Fruit fly (Drosophila melanogaster) whole organism, embryonic: ENCODE results near the gene Mgat4b.

Experiments
- CG10431 ChIP-seq: fragments of 200-800 bp; sonication (Bioruptor generic); optimal IDR thresholded peaks from 3 replicates; lab custom pipeline; 2018; ENCODE audit warnings: missing biosample characterization, mild to moderate bottlenecking, missing genetic modification characterization
- CG10462 ChIP-seq: fragments of 200-800 bp; sonication (Bioruptor generic); optimal IDR thresholded peaks from 2 replicates; lab custom pipeline; 2016; ENCODE audit warnings: missing biosample characterization, missing genetic modification characterization
- CG1233 ChIP-seq: fragments of 200-800 bp; sonication (Bioruptor generic); optimal IDR thresholded peaks from 4 replicates; lab custom pipeline; 2018; ENCODE audit warnings: missing biosample characterization, mild to moderate bottlenecking, missing genetic modification characterization
- CG12769 ChIP-seq: fragments of 200-800 bp; sonication (Bioruptor generic); optimal IDR thresholded peaks from 2 replicates; lab custom pipeline; 2019; ENCODE audit warnings: missing biosample characterization, mild to moderate bottlenecking, missing genetic modification characterization, moderate library complexity
- CG15269 ChIP-seq: fragments of 200-800 bp; sonication (Bioruptor generic); optimal IDR thresholded peaks from 2 replicates; lab custom pipeline; 2018; ENCODE audit warnings: missing biosample characterization, mild to moderate bottlenecking, missing genetic modification characterization, moderate library complexity
- CG18619 ChIP-seq: fragments of 200-800 bp; sonication (Bioruptor generic); optimal IDR thresholded peaks from 3 replicates; lab custom pipeline; 2017; ENCODE audit warnings: missing biosample characterization, mild to moderate bottlenecking, missing genetic modification characterization
- CG2116 ChIP-seq: fragments of 200-800 bp; sonication (Bioruptor generic); optimal IDR thresholded peaks from 3 replicates; lab custom pipeline; 2018; ENCODE audit warnings: missing biosample characterization, mild to moderate bottlenecking, missing genetic modification characterization
- CG2678 ChIP-seq: fragments of 200-800 bp; sonication (Bioruptor generic); optimal IDR thresholded peaks from 3 replicates; lab custom pipeline; 2019; ENCODE audit warnings: missing biosample characterization, mild to moderate bottlenecking, missing genetic modification characterization, moderate library complexity
- CG30020 ChIP-seq: fragments of 200-800 bp; optimal IDR thresholded peaks from 2 replicates; lab custom pipeline; 2019; ENCODE audit warnings: missing biosample characterization, mild to moderate bottlenecking, missing genetic modification characterization, moderate library complexity
- CG3065 ChIP-seq: fragments of 200-800 bp; sonication (Bioruptor generic); optimal IDR thresholded peaks from 2 replicates; lab custom pipeline; 2016; ENCODE audit warnings: missing biosample characterization, missing genetic modification characterization
- CG31224 ChIP-seq: fragments of 200-800 bp; sonication (Bioruptor generic); IDR thresholded peaks from 2 replicates; pipeline ENCODE4 v1.3.6; 2022; ENCODE audit warnings: missing biosample characterization, missing genetic modification characterization
- CG31365 ChIP-seq: fragments of 200-800 bp; sonication (Bioruptor generic); optimal IDR thresholded peaks from 2 replicates; lab custom pipeline; 2018; ENCODE audit warnings: missing biosample characterization, mild to moderate bottlenecking, missing genetic modification characterization
- CG32532 ChIP-seq: fragments of 200-800 bp; sonication (Bioruptor generic); IDR thresholded peaks from 2 replicates; pipeline ENCODE4 v1.3.6; 2022; ENCODE audit warnings: missing biosample characterization, missing genetic modification characterization
- CG33557 ChIP-seq: fragments of 200-800 bp; sonication (Bioruptor generic); optimal IDR thresholded peaks from 2 replicates; lab custom pipeline; 2019; ENCODE audit warnings: missing biosample characterization, mild to moderate bottlenecking, missing genetic modification characterization, moderate library complexity
- CG4328 ChIP-seq: fragments of 200-800 bp; sonication (Bioruptor generic); optimal IDR thresholded peaks from 3 replicates; lab custom pipeline; 2017; ENCODE audit warnings: missing biosample characterization, missing genetic modification reagents, missing genetic modification characterization
- CG4854 ChIP-seq: fragments of 200-800 bp; sonication (Bioruptor generic); optimal IDR thresholded peaks from 2 replicates; lab custom pipeline; 2016; ENCODE audit warnings: missing biosample characterization, missing genetic modification characterization, inconsistent platforms
- CG6813 ChIP-seq: fragments of 200-800 bp; sonication (Bioruptor generic); optimal IDR thresholded peaks from 2 replicates; lab custom pipeline; 2017; ENCODE audit warnings: missing biosample characterization, missing genetic modification characterization, mild to moderate bottlenecking, moderate library complexity, missing genetic modification reagents
- Chrac-16 ChIP-seq: fragments of 200-800 bp; sonication (Bioruptor generic); optimal IDR thresholded peaks from 3 replicates; lab custom pipeline; 2016; ENCODE audit warnings: missing biosample characterization, missing genetic modification characterization
- CrebB ChIP-seq: fragments of 200-800 bp; sonication (Bioruptor generic); optimal IDR thresholded peaks from 3 replicates; lab custom pipeline; 2018; ENCODE audit warnings: missing biosample characterization, mild to moderate bottlenecking, missing genetic modification characterization
- Deaf1 ChIP-seq: fragments of 200-800 bp; optimal IDR thresholded peaks from 3 replicates; lab custom pipeline; 2019; ENCODE audit warnings: missing biosample characterization, mild to moderate bottlenecking, missing genetic modification characterization, moderate library complexity
- Fer3 ChIP-seq: fragments of 200-800 bp; sonication (Bioruptor generic); optimal IDR thresholded peaks from 2 replicates; lab custom pipeline; 2018; ENCODE audit warnings: missing biosample characterization, mild to moderate bottlenecking, missing genetic modification characterization, moderate library complexity
- Hey ChIP-seq: fragments of 200-800 bp; sonication (Bioruptor generic); optimal IDR thresholded peaks from 3 replicates; lab custom pipeline; 2018; ENCODE audit warnings: missing biosample characterization, mild to moderate bottlenecking, missing genetic modification characterization
- Lim3 ChIP-seq: fragments of 200-800 bp; sonication (Bioruptor generic); IDR thresholded peaks from 2 replicates; pipeline ENCODE4 v1.3.6; 2022; ENCODE audit warnings: missing biosample characterization, missing genetic modification characterization
- Med ChIP-seq: fragments of 200-800 bp; sonication (Bioruptor generic); peaks from one replicate; lab custom pipeline; 2016; ENCODE audit warnings: missing biosample characterization, missing genetic modification characterization, mild to moderate bottlenecking, inconsistent platforms, moderate library complexity
- Mes4 ChIP-seq: fragments of 200-800 bp; sonication (Bioruptor generic); optimal IDR thresholded peaks from 2 replicates; lab custom pipeline; 2016; ENCODE audit warnings: missing biosample characterization, missing genetic modification characterization
- Xrp1 ChIP-seq: fragments of 200-800 bp; sonication (Bioruptor generic); IDR thresholded peaks from 2 replicates; pipeline ENCODE4 v1.3.6; 2022; ENCODE audit warnings: missing biosample characterization, missing genetic modification characterization
- YL-1 ChIP-seq: fragments of 200-800 bp; sonication (Bioruptor generic); optimal IDR thresholded peaks from 3 replicates; lab custom pipeline; 2017; ENCODE audit warnings: missing biosample characterization, mild to moderate bottlenecking, missing genetic modification characterization
- ara ChIP-seq: fragments of 200-800 bp; sonication (Bioruptor generic); IDR thresholded peaks from 2 replicates; pipeline ENCODE4 v1.3.6; 2022; ENCODE audit warnings: missing biosample characterization, missing genetic modification characterization
- ase ChIP-seq: fragments of 200-800 bp; sonication (Bioruptor generic); IDR thresholded peaks from 3 replicates; pipeline ENCODE4 v1.3.6; 2022; ENCODE audit warnings: missing biosample characterization, missing genetic modification characterization
- bcd ChIP-seq: fragments of 200-800 bp; sonication (Bioruptor generic); optimal IDR thresholded peaks from 2 replicates; lab custom pipeline; 2017; ENCODE audit warnings: missing biosample characterization, mild to moderate bottlenecking, missing genetic modification characterization
- bsh ChIP-seq, 2 experiments: fragments of 200-800 bp; sonication (Bioruptor generic); optimal IDR thresholded peaks; 2 replicates each; lab custom pipeline; 2017 to 2018; ENCODE audit warnings: mild to moderate bottlenecking in 2 of 2, missing biosample characterization in 2 of 2, missing genetic modification characterization in 2 of 2, moderate library complexity in 1 of 2
- corto ChIP-seq: fragments of 200-800 bp; sonication (Bioruptor generic); optimal IDR thresholded peaks from 2 replicates; lab custom pipeline; 2016; ENCODE audit warnings: missing biosample characterization, mild to moderate bottlenecking, missing genetic modification characterization, moderate library complexity
- croc ChIP-seq: fragments of 200-800 bp; sonication (Bioruptor generic); conservative IDR thresholded peaks from 3 replicates; pipeline ENCODE4 v1.3.6; 2022; ENCODE audit warnings: missing biosample characterization, missing genetic modification characterization
- crp ChIP-seq, 2 experiments: fragments of 200-800 bp; sonication (Bioruptor generic); optimal IDR thresholded peaks; 2 replicates in 1 of 2; 3 replicates in 1 of 2; lab custom pipeline; 2017; ENCODE audit warnings: missing biosample characterization in 2 of 2, missing genetic modification characterization in 2 of 2, mild to moderate bottlenecking in 1 of 2, moderate library complexity in 1 of 2
- dimm ChIP-seq: fragments of 200-800 bp; sonication (Bioruptor generic); IDR thresholded peaks from 2 replicates; pipeline ENCODE4 v1.3.6; 2022; ENCODE audit warnings: missing biosample characterization, missing genetic modification characterization
- fd3F ChIP-seq: fragments of 200-800 bp; sonication (Bioruptor generic); optimal IDR thresholded peaks from 2 replicates; lab custom pipeline; 2018; ENCODE audit warnings: missing biosample characterization, mild to moderate bottlenecking, missing genetic modification characterization, moderate library complexity
- fd64A ChIP-seq: fragments of 200-800 bp; sonication (Bioruptor generic); optimal IDR thresholded peaks from 3 replicates; lab custom pipeline; 2018; ENCODE audit warnings: missing biosample characterization, mild to moderate bottlenecking, missing genetic modification characterization
- grau ChIP-seq: fragments of 200-800 bp; optimal IDR thresholded peaks from 3 replicates; lab custom pipeline; 2019; ENCODE audit warnings: missing biosample characterization, mild to moderate bottlenecking, missing genetic modification characterization, moderate library complexity
- ind ChIP-seq: fragments of 200-800 bp; sonication (Bioruptor generic); optimal IDR thresholded peaks from 3 replicates; lab custom pipeline; 2016; ENCODE audit warnings: missing biosample characterization, missing genetic modification characterization
- insv ChIP-seq, 2 experiments: fragments of 200-800 bp; sonication (Bioruptor generic); optimal IDR thresholded peaks; 3 replicates each; lab custom pipeline; 2016 to 2018; ENCODE audit warnings: missing biosample characterization in 2 of 2, missing genetic modification characterization in 2 of 2
- nau ChIP-seq: fragments of 200-800 bp; sonication (Bioruptor generic); optimal IDR thresholded peaks from 3 replicates; lab custom pipeline; 2017; ENCODE audit warnings: missing biosample characterization, mild to moderate bottlenecking, missing genetic modification characterization, missing genetic modification reagents
- nerfin-2 ChIP-seq: fragments of 200-800 bp; sonication (Bioruptor generic); IDR thresholded peaks from 2 replicates; pipeline ENCODE4 v1.3.6; 2022; ENCODE audit warnings: missing biosample characterization, missing genetic modification characterization; ENCODE audit not compliant: partially characterized antibody
- onecut ChIP-seq: fragments of 200-800 bp; sonication (Bioruptor generic); IDR thresholded peaks from 2 replicates; pipeline ENCODE4 v1.3.6; 2022; ENCODE audit warnings: missing biosample characterization, missing genetic modification characterization
- p53 ChIP-seq: fragments of 200-800 bp; sonication (Bioruptor generic); optimal IDR thresholded peaks from 2 replicates; lab custom pipeline; 2016; ENCODE audit warnings: missing biosample characterization, missing genetic modification characterization
- sim ChIP-seq: fragments of 200-800 bp; sonication (Bioruptor generic); IDR thresholded peaks from 2 replicates; pipeline ENCODE4 v1.3.6; 2022; ENCODE audit warnings: missing biosample characterization, missing genetic modification characterization
- slp2 ChIP-seq: fragments of 200-800 bp; sonication (Bioruptor generic); optimal IDR thresholded peaks from 2 replicates; lab custom pipeline; 2016; ENCODE audit warnings: missing biosample characterization, missing genetic modification characterization
- z ChIP-seq: fragments of 200-800 bp; sonication (Bioruptor generic); IDR thresholded peaks from 3 replicates; pipeline ENCODE4 v1.3.6; 2022; ENCODE audit warnings: missing biosample characterization, missing genetic modification characterization
- zfh2 ChIP-seq: fragments of 200-800 bp; sonication (Bioruptor generic); optimal IDR thresholded peaks from 2 replicates; lab custom pipeline; 2016; ENCODE audit warnings: missing biosample characterization, missing genetic modification characterization

Mgat4b gene

DNA sequence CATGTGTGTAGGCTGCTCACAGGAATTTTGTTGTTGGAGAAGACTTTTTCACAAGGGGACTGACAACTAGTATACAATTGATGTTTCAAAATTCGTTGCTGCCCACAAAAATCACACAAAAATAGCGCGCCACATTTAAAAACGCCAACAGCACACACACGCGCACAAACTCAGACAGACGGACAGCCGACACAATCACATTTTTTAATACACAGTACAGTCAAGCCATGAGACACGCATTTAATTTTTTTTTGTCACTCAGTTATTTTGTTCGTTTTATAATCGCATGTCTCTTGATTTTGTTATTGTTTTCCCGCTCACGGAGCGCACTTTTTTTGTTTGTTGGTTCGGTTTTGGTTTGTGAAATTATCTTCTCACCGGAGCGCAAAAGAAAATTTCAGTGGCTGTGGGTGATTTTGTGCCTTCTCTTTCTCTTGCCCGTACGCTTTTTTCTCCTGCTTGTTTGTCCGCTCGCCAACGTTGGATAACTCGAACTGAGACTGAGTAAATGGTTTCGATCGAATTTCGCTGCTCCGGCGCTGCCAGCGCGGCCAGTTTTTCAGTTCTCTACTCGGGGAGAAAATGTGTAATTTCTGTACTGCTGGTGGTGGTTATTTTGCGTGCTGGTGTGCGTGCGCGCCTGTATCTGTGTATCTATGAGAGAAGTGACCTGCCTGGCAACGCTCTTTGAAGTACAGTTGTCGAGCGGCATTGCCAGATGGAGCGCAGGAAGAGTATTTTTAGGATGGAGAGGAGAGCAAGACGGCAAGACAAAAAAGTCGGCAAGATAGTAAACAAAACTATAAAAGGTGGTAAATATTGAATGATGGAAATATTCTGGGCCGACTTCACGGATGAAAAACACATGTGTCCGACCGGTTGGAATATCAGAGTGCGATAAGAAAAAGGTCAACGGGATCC lies 11.4 kb downstream of the Mgat4b start, which contains the start of gene CG42507 (continued):
- TF ChIP-seq CG31365 (tag; lab: Kevin White, UChicago) (peak; percentile 52), z (peak; percentile 86), zfh2 (GFP tag; lab: Kevin White, UChicago) (no peak), CG10462 (GFP tag; lab: Kevin White, UChicago) (no peak), croc (GFP tag; lab: Robert Waterston, UW) (no peak), ase (no peak), Mes4 (GFP tag; lab: Kevin White, UChicago) (peak; percentile 46), fd64A (peak; percentile 67), Xrp1 (GFP tag; lab: Robert Waterston, UW) (peak; percentile 66; the same call in 1 of the 2 replicates), dimm (GFP tag; lab: Robert Waterston, UW) (no peak), Lim3 (GFP tag; lab: Robert Waterston, UW) (no peak), crp (GFP tag; optimal IDR thresholded peaks at IDR 0.05; lab: Kevin White, UChicago) (peak in 1 of 2 experiments; percentile 12), Med (GFP tag; lab: Kevin White, UChicago) (peak; percentile 84), slp2 (no peak), CG1233 (GFP tag; lab: Kevin White, UChicago) (peak; percentile 59), CG15269 (tag; lab: Kevin White, UChicago) (peak; percentile 30), ara (GFP tag; lab: Robert Waterston, UW) (peak; percentile 50), sim (GFP tag; lab: Robert Waterston, UW) (no peak), Chrac-16 (GFP tag; lab: Kevin White, UChicago) (no peak), CG2116 (GFP tag; lab: Kevin White, UChicago) (peak; percentile 31), CG30020 (tag; lab: Kevin White, UChicago) (no peak), CrebB (tag; lab: Kevin White, UChicago) (peak; percentile 76), onecut (peak; percentile 72), Hey (tag; lab: Kevin White, UChicago) (peak; percentile 54), CG4328 (peak; percentile 60), fd3F (GFP tag; lab: Kevin White, UChicago) (no peak), nerfin-2 (GFP tag; lab: Robert Waterston, UW) (no peak), grau (peak; percentile 9), Deaf1 (tag; lab: Kevin White, UChicago) (no peak), CG10431 (GFP tag; lab: Kevin White, UChicago) (peak; percentile 84), insv (GFP tag; optimal IDR thresholded peaks at IDR 0.05; lab: Kevin White, UChicago) (peak in 1 of 2 experiments; percentile 73), CG12769 (peak; percentile 73), CG2678 (tag; lab: Kevin White, UChicago) (peak; percentile 54), Fer3 (tag; lab: Kevin White, UChicago) (peak; percentile 38), corto (GFP tag; lab: Kevin White, UChicago) (no peak), CG4854 (no peak), bcd (GFP tag; lab: Kevin White, UChicago) (peak; percentile 22), CG3065 (no peak), YL-1 (GFP tag; lab: Kevin White, UChicago) (peak; percentile 35), CG32532 (peak; percentile 45; the same call in 1 of the 2 replicates), p53 (GFP tag; lab: Kevin White, UChicago) (no peak), bsh (GFP tag; optimal IDR thresholded peaks at IDR 0.05; lab: Kevin White, UChicago) (peak in 1 of 2 experiments; percentile 23), CG18619 (GFP tag; lab: Kevin White, UChicago) (peak; percentile 66), CG31224 (peak; percentile 41; the same call in 1 of the 2 replicates), ind (GFP tag; lab: Kevin White, UChicago) (no peak), nau (GFP tag; lab: Kevin White, UChicago) (no peak), CG33557 (peak; percentile 63), CG6813 (peak; percentile 57)
